Fruit fly (Drosophila melanogaster): ENCODE measurements around the gene CatB.

DNA sequence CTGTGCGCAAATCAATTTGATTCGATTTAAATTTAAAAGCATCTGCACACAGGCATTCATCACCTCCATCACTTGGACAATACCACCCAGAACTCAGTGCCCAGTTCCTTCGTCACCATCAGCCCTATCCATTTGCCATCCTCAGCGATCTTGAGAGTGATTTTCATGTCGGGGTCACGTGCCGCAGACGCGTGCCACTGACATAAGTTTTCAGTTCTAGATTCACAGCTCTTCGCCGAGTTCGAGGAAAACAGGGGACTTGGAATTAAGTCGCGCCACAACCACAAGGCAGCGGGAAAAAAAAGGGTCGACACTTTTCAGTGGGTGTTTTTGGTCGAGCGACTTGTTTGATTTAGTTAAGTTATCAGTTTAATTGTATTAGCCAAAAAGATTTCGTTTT is 37.7 kb downstream of the CatB start:
- TF ChIP-seq CG8478 (optimal IDR thresholded peaks at IDR 0.05) (no peak), CTCF (optimal IDR thresholded peaks at IDR 0.05) (no peak)

Data from S2 (cell line).